Worm (Caenorhabditis elegans) whole organism, L2 larva: Measurements from ENCODE around the gene F32D8.5.
A peak's percentile ranks its signal among the peaks of the same experiment; 100 is the strongest.

ENCODE experiments used
- C34F6.9 ChIP-seq: fragments of 150-350 bp; optimal IDR thresholded peaks from 2 replicates; lab custom pipeline; 2014; ENCODE audit warnings: missing biosample characterization, missing genetic modification characterization
- F13H6.1 ChIP-seq: sonication (generic microtip); optimal IDR thresholded peaks from 2 replicates; lab custom pipeline; 2016; ENCODE audit warnings: missing genetic modification characterization, missing compliant biosample characterization
- R02D3.7 ChIP-seq: fragments of 150-350 bp; optimal IDR thresholded peaks from 2 replicates; lab custom pipeline; 2014; ENCODE audit warnings: missing biosample characterization, missing genetic modification characterization
- Y55F3AM.14 ChIP-seq: fragments of 200-800 bp; sonication (Bioruptor generic); optimal IDR thresholded peaks from 2 replicates; lab custom pipeline; 2018; ENCODE audit warnings: mild to moderate bottlenecking, missing genetic modification characterization, missing compliant biosample characterization
- ZK546.5 ChIP-seq: sonication (generic microtip); optimal IDR thresholded peaks from 2 replicates; lab custom pipeline; 2017; ENCODE audit warnings: missing biosample characterization, missing genetic modification characterization
- alr-1 ChIP-seq: fragments of 150-350 bp; optimal IDR thresholded peaks from 2 replicates; lab custom pipeline; 2014; ENCODE audit warnings: missing biosample characterization, missing genetic modification characterization
- ama-1 ChIP-seq: fragments of 150-350 bp; optimal IDR thresholded peaks from 2 replicates; lab custom pipeline; 2018; ENCODE audit warnings: inconsistent platforms
- blmp-1 ChIP-seq: sonication (generic microtip); optimal IDR thresholded peaks from 2 replicates; lab custom pipeline; 2017; ENCODE audit warnings: missing genetic modification characterization, mild to moderate bottlenecking, missing compliant biosample characterization, antibody characterized with exemption, moderate library complexity; ENCODE audit not compliant: insufficient read depth
- ceh-16 ChIP-seq: fragments of 150-350 bp; optimal IDR thresholded peaks from 2 replicates; lab custom pipeline; 2014; ENCODE audit warnings: missing biosample characterization, missing genetic modification characterization
- crh-2 ChIP-seq: sonication (generic microtip); optimal IDR thresholded peaks from 2 replicates; lab custom pipeline; 2017; ENCODE audit warnings: missing biosample characterization, missing genetic modification characterization
- dmd-4 ChIP-seq: sonication (generic microtip); optimal IDR thresholded peaks from 2 replicates; lab custom pipeline; 2017; ENCODE audit warnings: missing biosample characterization, missing genetic modification characterization
- egl-27 ChIP-seq: sonication (generic microtip); optimal IDR thresholded peaks from 3 replicates; lab custom pipeline; 2017; ENCODE audit warnings: missing biosample characterization, missing genetic modification reagents, missing genetic modification characterization
- elt-3 ChIP-seq: sonication (generic microtip); optimal IDR thresholded peaks from 2 replicates; lab custom pipeline; 2017; ENCODE audit warnings: missing biosample characterization, missing genetic modification characterization
- fos-1 ChIP-seq: fragments of 150-350 bp; optimal IDR thresholded peaks from 2 replicates; lab custom pipeline; 2014; ENCODE audit warnings: missing biosample characterization, missing genetic modification characterization
- lin-11 ChIP-seq: fragments of 150-350 bp; sonication (generic microtip); optimal IDR thresholded peaks from 2 replicates; lab custom pipeline; 2014; ENCODE audit warnings: missing biosample characterization, missing genetic modification characterization, inconsistent platforms, mixed read lengths
- lin-13 ChIP-seq: fragments of 150-350 bp; optimal IDR thresholded peaks from 2 replicates; lab custom pipeline; 2014; ENCODE audit warnings: missing biosample characterization, missing genetic modification reagents, missing genetic modification characterization
- lin-39 ChIP-seq: fragments of 150-350 bp; optimal IDR thresholded peaks from 2 replicates; lab custom pipeline; 2014; ENCODE audit warnings: missing biosample characterization, missing genetic modification reagents, missing genetic modification characterization
- lsy-2 ChIP-seq, 2 experiments: fragments of 150-350 bp in 1 of 2; sonication (generic microtip) in 1 of 2; optimal IDR thresholded peaks; 2 replicates each; lab custom pipeline; 2014 to 2017; ENCODE audit warnings: missing biosample characterization in 2 of 2, missing genetic modification characterization in 2 of 2
- mab-5 ChIP-seq: fragments of 150-350 bp; optimal IDR thresholded peaks from 2 replicates; lab custom pipeline; 2014; ENCODE audit warnings: missing biosample characterization, missing genetic modification characterization
- mbf-1 ChIP-seq: sonication (generic microtip); optimal IDR thresholded peaks from 2 replicates; lab custom pipeline; 2017; ENCODE audit warnings: missing biosample characterization, missing genetic modification characterization
- nhr-10 ChIP-seq: sonication (generic microtip); optimal IDR thresholded peaks from 2 replicates; lab custom pipeline; 2017; ENCODE audit warnings: missing biosample characterization, missing genetic modification characterization
- nhr-11 ChIP-seq: fragments of 150-350 bp; optimal IDR thresholded peaks from 2 replicates; lab custom pipeline; 2014; ENCODE audit warnings: missing biosample characterization, missing genetic modification characterization
- nhr-21 ChIP-seq: fragments of 150-350 bp; optimal IDR thresholded peaks from 2 replicates; lab custom pipeline; 2014; ENCODE audit warnings: missing biosample characterization, missing genetic modification characterization
- nhr-23 ChIP-seq: fragments of 150-350 bp; optimal IDR thresholded peaks from 2 replicates; lab custom pipeline; 2014; ENCODE audit warnings: missing biosample characterization, missing genetic modification reagents, missing genetic modification characterization
- nhr-237 ChIP-seq: fragments of 150-350 bp; optimal IDR thresholded peaks from 2 replicates; lab custom pipeline; 2014; ENCODE audit warnings: missing biosample characterization, missing genetic modification characterization
- nhr-25 ChIP-seq: fragments of 150-350 bp; sonication (generic microtip); optimal IDR thresholded peaks from 3 replicates; lab custom pipeline; 2014; ENCODE audit warnings: missing biosample characterization, missing genetic modification characterization
- nhr-6 ChIP-seq: fragments of 150-350 bp; optimal IDR thresholded peaks from 2 replicates; lab custom pipeline; 2014; ENCODE audit warnings: missing biosample characterization, missing genetic modification characterization
- nhr-77 ChIP-seq: fragments of 150-350 bp; optimal IDR thresholded peaks from 2 replicates; lab custom pipeline; 2014; ENCODE audit warnings: missing biosample characterization, missing genetic modification characterization
- peb-1 ChIP-seq: fragments of 150-350 bp; optimal IDR thresholded peaks from 2 replicates; lab custom pipeline; 2014; ENCODE audit warnings: missing biosample characterization, missing genetic modification characterization
- skn-1 ChIP-seq: sonication (generic microtip); optimal IDR thresholded peaks from 2 replicates; lab custom pipeline; 2017; ENCODE audit warnings: missing biosample characterization, missing genetic modification characterization
- sma-3 ChIP-seq: sonication (generic microtip); optimal IDR thresholded peaks from 2 replicates; lab custom pipeline; 2016; ENCODE audit warnings: missing genetic modification reagents, missing genetic modification characterization, missing compliant biosample characterization
- sma-9 ChIP-seq, 2 experiments: fragments of 150-350 bp in 1 of 2; sonication (generic microtip) in 1 of 2; optimal IDR thresholded peaks; 2 replicates each; lab custom pipeline; 2014 to 2016; ENCODE audit warnings: missing genetic modification characterization in 2 of 2, mild to moderate bottlenecking in 1 of 2, missing biosample characterization in 1 of 2, missing compliant biosample characterization in 1 of 2, missing genetic modification reagents in 1 of 2, moderate library complexity in 1 of 2
- snpc-4 ChIP-seq: fragments of 150-350 bp; optimal IDR thresholded peaks from 2 replicates; lab custom pipeline; 2014; ENCODE audit warnings: missing biosample characterization, missing genetic modification characterization
- unc-55 ChIP-seq: fragments of 150-350 bp; sonication (generic microtip); optimal IDR thresholded peaks from 3 replicates; lab custom pipeline; 2014; ENCODE audit warnings: missing biosample characterization, missing genetic modification reagents, missing genetic modification characterization
- unc-62 ChIP-seq: fragments of 150-350 bp; optimal IDR thresholded peaks from 2 replicates; lab custom pipeline; 2014; ENCODE audit warnings: missing biosample characterization, missing genetic modification reagents, missing genetic modification characterization
- zag-1 ChIP-seq: fragments of 150-350 bp; optimal IDR thresholded peaks from 2 replicates; lab custom pipeline; 2014; ENCODE audit warnings: missing biosample characterization, missing genetic modification characterization
- ztf-1 ChIP-seq: fragments of 200-800 bp; sonication (Bioruptor generic); conservative IDR thresholded peaks from 2 replicates; pipeline ENCODE4 v1.3.6; 2022; ENCODE audit warnings: missing genetic modification characterization, missing compliant biosample characterization

F32D8.5 gene

ce11 chrV:10897172-10897571, 2.6 kb downstream of the F32D8.5 start (continued):
- TF ChIP-seq zag-1 (tag; lab: Kevin White, UChicago) = peak; percentile 94
- peak; percentile 98 for TF ChIP-seq lin-13 (GFP tag; lab: Kevin White, UChicago)
- peak; percentile 99 for TF ChIP-seq nhr-21 (tag; lab: Kevin White, UChicago)
- peak; percentile 98 for TF ChIP-seq F13H6.1 (tag; lab: Kevin White, UChicago)
- TF ChIP-seq lsy-2 (tag; optimal IDR thresholded peaks at IDR 0.05; lab: Kevin White, UChicago) = peak; percentile 95 to 98
- TF ChIP-seq nhr-10 (tag; lab: Kevin White, UChicago) = peak; percentile 79
- TF ChIP-seq fos-1 (tag; lab: Kevin White, UChicago) = peak; percentile 98
- peak; percentile 99 for TF ChIP-seq sma-3 (GFP tag; lab: Kevin White, UChicago)
- TF ChIP-seq nhr-11 (tag; lab: Kevin White, UChicago) = peak; percentile 79
- TF ChIP-seq nhr-237 = peak; percentile 85
- TF ChIP-seq alr-1 (tag; lab: Kevin White, UChicago) = no peak
- peak; percentile 95 for TF ChIP-seq unc-62 (GFP tag; lab: Kevin White, UChicago)
- peak; percentile 97 for TF ChIP-seq mab-5 (tag; lab: Kevin White, UChicago)
- TF ChIP-seq skn-1 (tag; lab: Kevin White, UChicago) = peak; percentile 80
- TF ChIP-seq C34F6.9 = peak; percentile 100
- peak; percentile 71 for TF ChIP-seq R02D3.7
- peak; percentile 95 for TF ChIP-seq ceh-16 (tag; lab: Kevin White, UChicago)
- TF ChIP-seq lin-39 (tag; lab: Kevin White, UChicago) = peak; percentile 53
- TF ChIP-seq ztf-1 (GFP tag; lab: Robert Waterston, UW) = no peak
- TF ChIP-seq peb-1 (tag; lab: Kevin White, UChicago) = peak; percentile 40
- peak; percentile 92 for TF ChIP-seq blmp-1 (tag; lab: Kevin White, UChicago)
- peak; percentile 80 for TF ChIP-seq ama-1 (lab: Kevin White, UChicago)
- TF ChIP-seq nhr-25 (tag; lab: Kevin White, UChicago) = peak; percentile 99
- TF ChIP-seq elt-3 (tag; lab: Kevin White, UChicago) = no peak
- peak; percentile 100 for TF ChIP-seq ZK546.5
- peak; percentile 100 for TF ChIP-seq unc-55 (GFP tag; lab: Kevin White, UChicago)

- TF ChIP-seq sma-9 (GFP tag; optimal IDR thresholded peaks at IDR 0.05; lab: Kevin White, UChicago) (no peak), sma-9 (tag; optimal IDR thresholded peaks at IDR 0.05; lab: Kevin White, UChicago) (no peak), peb-1 (tag; lab: Kevin White, UChicago) (no peak), lin-39 (tag; lab: Kevin White, UChicago) (no peak), nhr-6 (tag; lab: Kevin White, UChicago) (no peak), elt-3 (tag; lab: Kevin White, UChicago) (no peak), ztf-1 (GFP tag; lab: Robert Waterston, UW) (no peak), snpc-4 (no peak), dmd-4 (tag; lab: Kevin White, UChicago) (no peak), nhr-23 (tag; lab: Kevin White, UChicago) (no peak), lin-11 (tag; lab: Kevin White, UChicago) (no peak), zag-1 (tag; lab: Kevin White, UChicago) (no peak), F13H6.1 (tag; lab: Kevin White, UChicago) (no peak), unc-62 (GFP tag; lab: Kevin White, UChicago) (no peak), nhr-11 (tag; lab: Kevin White, UChicago) (no peak), crh-2 (tag; lab: Kevin White, UChicago) (no peak), alr-1 (tag; lab: Kevin White, UChicago) (no peak), mbf-1 (tag; lab: Kevin White, UChicago) (no peak), R02D3.7 (no peak), mab-5 (tag; lab: Kevin White, UChicago) (no peak)
Observed at ce11 chrV:10898107-10898506, 3.5 kb downstream of the F32D8.5 start, which contains the start of gene F32D8.7. F32D8.7 (plus strand) TSS chrV:10898435.

ce11 chrV:10898629-10899028, 4.0 kb downstream of the F32D8.5 start:
- TF ChIP-seq nhr-25 (tag; lab: Kevin White, UChicago) (peak; percentile 34), ztf-1 (GFP tag; lab: Robert Waterston, UW) (no peak), ceh-16 (tag; lab: Kevin White, UChicago) (peak; percentile 24)
- TF ChIP-seq, all 48 proteins: peak for 2

DNA sequence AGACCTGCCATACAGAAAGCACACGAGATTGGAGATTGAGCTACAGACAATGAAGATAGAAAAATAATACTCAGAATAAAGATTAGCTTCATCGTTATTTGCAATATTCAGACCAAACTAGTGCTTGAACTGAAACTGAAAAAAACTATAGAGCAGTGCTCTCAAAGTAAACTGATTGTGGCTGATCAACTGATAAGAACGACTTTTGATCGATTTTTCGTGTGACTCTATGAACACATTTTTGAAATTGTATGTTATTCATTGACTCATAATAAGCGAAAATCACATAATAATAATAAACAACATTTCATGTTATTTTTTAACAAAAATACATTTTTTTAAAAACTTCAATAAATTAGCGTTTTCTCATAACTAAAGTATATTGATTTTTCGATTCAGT, 6.5 kb downstream of the F32D8.5 start, which contains the start of gene spp-16:
TSS of gene spp-16 (minus strand) at position 179 of the 400 bp plus-strand sequence.
- no peak for TF ChIP-seq egl-27
- no peak for TF ChIP-seq ceh-16 (tag; lab: Kevin White, UChicago)
- no peak for TF ChIP-seq Y55F3AM.14 (GFP tag; lab: Kevin White, UChicago)
- peak; percentile 37 for TF ChIP-seq fos-1 (tag; lab: Kevin White, UChicago)
- no peak for TF ChIP-seq F13H6.1 (tag; lab: Kevin White, UChicago)
- TF ChIP-seq nhr-77 = no peak
- no peak for TF ChIP-seq peb-1 (tag; lab: Kevin White, UChicago)
